Fruit fly (Drosophila melanogaster) whole organism, embryonic: ENCODE data around the gene CG10208.

Source experiments
- CG10366 ChIP-seq: fragments of 200-800 bp; sonication (Bioruptor generic); IDR thresholded peaks from 2 replicates; pipeline ENCODE4 v1.3.6; 2022; ENCODE audit warnings: missing biosample characterization, missing genetic modification characterization
- CG10462 ChIP-seq: fragments of 200-800 bp; sonication (Bioruptor generic); optimal IDR thresholded peaks from 2 replicates; lab custom pipeline; 2016; ENCODE audit warnings: missing biosample characterization, missing genetic modification characterization
- CG12942 ChIP-seq: fragments of 200-800 bp; sonication (Bioruptor generic); optimal IDR thresholded peaks from 3 replicates; lab custom pipeline; 2016; ENCODE audit warnings: missing biosample characterization, missing genetic modification characterization
- CG13775 ChIP-seq: fragments of 200-800 bp; sonication (Bioruptor generic); optimal IDR thresholded peaks from 3 replicates; lab custom pipeline; 2017; ENCODE audit warnings: missing biosample characterization, mild to moderate bottlenecking, missing genetic modification characterization
- CG14441 ChIP-seq: fragments of 200-800 bp; sonication (Bioruptor generic); IDR thresholded peaks from 2 replicates; pipeline ENCODE4 v1.3.6; 2022; ENCODE audit warnings: missing biosample characterization, missing genetic modification characterization
- CG14710 ChIP-seq: fragments of 200-800 bp; sonication (Bioruptor generic); optimal IDR thresholded peaks from 3 replicates; lab custom pipeline; 2019; ENCODE audit warnings: missing biosample characterization, mild to moderate bottlenecking, missing genetic modification characterization, moderate library complexity
- CG15269 ChIP-seq: fragments of 200-800 bp; sonication (Bioruptor generic); optimal IDR thresholded peaks from 2 replicates; lab custom pipeline; 2018; ENCODE audit warnings: missing biosample characterization, mild to moderate bottlenecking, missing genetic modification characterization, moderate library complexity
- CG1602 ChIP-seq: fragments of 200-800 bp; sonication (Bioruptor generic); optimal IDR thresholded peaks from 3 replicates; lab custom pipeline; 2016; ENCODE audit warnings: missing biosample characterization, missing genetic modification characterization
- CG16863 ChIP-seq: fragments of 200-800 bp; sonication (Bioruptor generic); optimal IDR thresholded peaks from 3 replicates; lab custom pipeline; 2016; ENCODE audit warnings: missing biosample characterization, missing genetic modification characterization
- CG17385 ChIP-seq: fragments of 200-800 bp; sonication (Bioruptor generic); optimal IDR thresholded peaks from 3 replicates; lab custom pipeline; 2018; ENCODE audit warnings: missing biosample characterization, mild to moderate bottlenecking, missing genetic modification characterization
- CG17912 ChIP-seq: fragments of 200-800 bp; sonication (Bioruptor generic); optimal IDR thresholded peaks from 2 replicates; lab custom pipeline; 2018; ENCODE audit warnings: missing biosample characterization, mild to moderate bottlenecking, missing genetic modification characterization
- CG2129 ChIP-seq: fragments of 200-800 bp; sonication (Bioruptor generic); IDR thresholded peaks from 2 replicates; pipeline ENCODE4 v1.3.6; 2022; ENCODE audit warnings: missing biosample characterization, missing genetic modification characterization; ENCODE audit not compliant: partially characterized antibody
- CG3065 ChIP-seq: fragments of 200-800 bp; sonication (Bioruptor generic); optimal IDR thresholded peaks from 2 replicates; lab custom pipeline; 2016; ENCODE audit warnings: missing biosample characterization, missing genetic modification characterization
- CG34376 ChIP-seq: fragments of 200-800 bp; sonication (Bioruptor generic); optimal IDR thresholded peaks from 2 replicates; lab custom pipeline; 2018; ENCODE audit warnings: missing biosample characterization, mild to moderate bottlenecking, missing genetic modification characterization
- CG3838 ChIP-seq: fragments of 200-800 bp; sonication (Bioruptor generic); optimal IDR thresholded peaks from 3 replicates; lab custom pipeline; 2016; ENCODE audit warnings: missing biosample characterization, missing genetic modification characterization
- CG42726 ChIP-seq: fragments of 200-800 bp; sonication (Bioruptor generic); IDR thresholded peaks from 2 replicates; pipeline ENCODE4 v1.3.6; 2022; ENCODE audit warnings: missing biosample characterization, missing genetic modification characterization; ENCODE audit not compliant: partially characterized antibody
- CG6175 ChIP-seq: fragments of 200-800 bp; sonication (Bioruptor generic); IDR thresholded peaks from 3 replicates; pipeline ENCODE4 v1.3.6; 2022; ENCODE audit warnings: missing biosample characterization, missing genetic modification characterization
- CG9932 ChIP-seq: fragments of 200-800 bp; sonication (Bioruptor generic); IDR thresholded peaks from 2 replicates; pipeline ENCODE4 v1.3.6; 2022; ENCODE audit warnings: missing biosample characterization, missing genetic modification characterization
- ERR ChIP-seq: fragments of 200-800 bp; sonication (Bioruptor generic); optimal IDR thresholded peaks from 2 replicates; lab custom pipeline; 2016; ENCODE audit warnings: missing biosample characterization, missing genetic modification characterization
- Fer2 ChIP-seq: fragments of 200-800 bp; sonication (Bioruptor generic); optimal IDR thresholded peaks from 2 replicates; lab custom pipeline; 2018; ENCODE audit warnings: missing biosample characterization, mild to moderate bottlenecking, missing genetic modification characterization, moderate library complexity
- Hand ChIP-seq: fragments of 200-800 bp; sonication (Bioruptor generic); optimal IDR thresholded peaks from 2 replicates; lab custom pipeline; 2017; ENCODE audit warnings: mild to moderate bottlenecking, missing biosample characterization, missing genetic modification reagents, missing genetic modification characterization
- MTF-1 ChIP-seq: fragments of 200-800 bp; sonication (Bioruptor generic); optimal IDR thresholded peaks from 2 replicates; lab custom pipeline; 2018; ENCODE audit warnings: missing biosample characterization, mild to moderate bottlenecking, missing genetic modification characterization, borderline replicate concordance
- Mes4 ChIP-seq: fragments of 200-800 bp; sonication (Bioruptor generic); optimal IDR thresholded peaks from 2 replicates; lab custom pipeline; 2016; ENCODE audit warnings: missing biosample characterization, missing genetic modification characterization
- Pdp1 ChIP-seq, 2 experiments: fragments of 200-800 bp; sonication (Bioruptor generic); optimal IDR thresholded peaks; 3 replicates each; lab custom pipeline; 2016; ENCODE audit warnings: missing biosample characterization in 2 of 2, missing genetic modification characterization in 2 of 2, mild to moderate bottlenecking in 1 of 2, moderate library complexity in 1 of 2
- Stat92E ChIP-seq, 3 experiments: fragments of >200 bp in 2 of 3; fragments of 200-800 bp in 1 of 3; sonication (Bioruptor generic) in 1 of 3; optimal IDR thresholded peaks; 2 replicates each; lab custom pipeline; 2017 to 2019; ENCODE audit warnings: missing biosample characterization in 3 of 3, missing genetic modification characterization in 3 of 3, mild to moderate bottlenecking in 1 of 3, moderate library complexity in 1 of 3
- ac ChIP-seq: fragments of 200-800 bp; sonication (Bioruptor generic); optimal IDR thresholded peaks from 3 replicates; lab custom pipeline; 2017; ENCODE audit warnings: missing biosample characterization, mild to moderate bottlenecking, missing genetic modification characterization
- ara ChIP-seq: fragments of 200-800 bp; sonication (Bioruptor generic); IDR thresholded peaks from 2 replicates; pipeline ENCODE4 v1.3.6; 2022; ENCODE audit warnings: missing biosample characterization, missing genetic modification characterization
- bab2 ChIP-seq: fragments of 200-800 bp; sonication (Bioruptor generic); optimal IDR thresholded peaks from 2 replicates; lab custom pipeline; 2016; ENCODE audit warnings: missing biosample characterization, missing genetic modification characterization
- dan ChIP-seq: fragments of 200-800 bp; sonication (Bioruptor generic); IDR thresholded peaks from 2 replicates; pipeline ENCODE4 v1.3.6; 2022; ENCODE audit warnings: missing biosample characterization, missing genetic modification characterization
- danr ChIP-seq: fragments of 200-800 bp; sonication (Bioruptor generic); IDR thresholded peaks from 2 replicates; pipeline ENCODE4 v1.3.6; 2022; ENCODE audit warnings: missing biosample characterization, missing genetic modification characterization
- dm ChIP-seq: fragments of 200-800 bp; sonication (Bioruptor generic); optimal IDR thresholded peaks from 3 replicates; lab custom pipeline; 2016; ENCODE audit warnings: missing biosample characterization, missing genetic modification characterization
- en ChIP-seq: fragments of 200-800 bp; sonication (Bioruptor generic); optimal IDR thresholded peaks from 2 replicates; lab custom pipeline; 2016; ENCODE audit warnings: missing biosample characterization, missing genetic modification characterization
- ewg ChIP-seq: fragments of 200-800 bp; sonication (Bioruptor generic); optimal IDR thresholded peaks from 3 replicates; lab custom pipeline; 2017; ENCODE audit warnings: mild to moderate bottlenecking, missing biosample characterization, missing genetic modification reagents, missing genetic modification characterization
- gem ChIP-seq: fragments of 200-800 bp; sonication (Bioruptor generic); optimal IDR thresholded peaks from 2 replicates; lab custom pipeline; 2019; ENCODE audit warnings: missing biosample characterization, mild to moderate bottlenecking, missing genetic modification characterization, moderate library complexity
- jigr1 ChIP-seq: fragments of 200-800 bp; sonication (Bioruptor generic); IDR thresholded peaks from 3 replicates; pipeline ENCODE4 v1.3.6; 2022; ENCODE audit warnings: missing biosample characterization, missing genetic modification characterization
- jumu ChIP-seq: fragments of 200-800 bp; sonication (Bioruptor generic); optimal IDR thresholded peaks from 3 replicates; lab custom pipeline; 2016; ENCODE audit warnings: missing biosample characterization, missing genetic modification characterization
- lola ChIP-seq, 3 experiments: fragments of >200 bp in 2 of 3; fragments of 200-800 bp in 1 of 3; sonication (Bioruptor generic) in 1 of 3; optimal IDR thresholded peaks; 2 replicates each; lab custom pipeline; 2017 to 2019; ENCODE audit warnings: missing biosample characterization in 3 of 3, missing genetic modification characterization in 3 of 3, mild to moderate bottlenecking in 1 of 3, moderate library complexity in 1 of 3
- lov ChIP-seq, 2 experiments: fragments of 200-800 bp in 1 of 2; fragments of >200 bp in 1 of 2; sonication (Bioruptor generic) in 1 of 2; IDR thresholded peaks in 1 of 2; optimal IDR thresholded peaks in 1 of 2; 2 replicates in 1 of 2; 3 replicates in 1 of 2; pipeline versions ENCODE4 v1.3.6 to Lab custom; 2017 to 2022; ENCODE audit warnings: missing biosample characterization in 1 of 2, missing genetic modification characterization in 1 of 2
- mld ChIP-seq: fragments of 200-800 bp; sonication (Bioruptor generic); IDR thresholded peaks from 3 replicates; pipeline ENCODE4 v1.3.6; 2022; ENCODE audit warnings: missing biosample characterization, missing genetic modification characterization; ENCODE audit not compliant: partially characterized antibody
- sc ChIP-seq, 3 experiments: fragments of >200 bp in 2 of 3; fragments of 200-800 bp in 1 of 3; sonication (Bioruptor generic) in 1 of 3; optimal IDR thresholded peaks; 2 replicates in 2 of 3; 3 replicates in 1 of 3; lab custom pipeline; 2017; ENCODE audit warnings: mild to moderate bottlenecking in 1 of 3, missing biosample characterization in 1 of 3, missing genetic modification characterization in 1 of 3, missing genetic modification reagents in 1 of 3
- scrt ChIP-seq: fragments of 200-800 bp; sonication (Bioruptor generic); optimal IDR thresholded peaks from 2 replicates; lab custom pipeline; 2018; ENCODE audit warnings: missing biosample characterization, mild to moderate bottlenecking, missing genetic modification characterization, moderate library complexity
- sima ChIP-seq: fragments of 200-800 bp; sonication (Bioruptor generic); optimal IDR thresholded peaks from 2 replicates; lab custom pipeline; 2016; ENCODE audit warnings: missing biosample characterization, missing genetic modification characterization
- sisA ChIP-seq: fragments of 200-800 bp; sonication (Bioruptor generic); IDR thresholded peaks from 2 replicates; pipeline ENCODE4 v1.3.6; 2022; ENCODE audit warnings: missing biosample characterization, missing genetic modification characterization
- slou ChIP-seq: fragments of 200-800 bp; sonication (Bioruptor generic); optimal IDR thresholded peaks from 3 replicates; lab custom pipeline; 2016; ENCODE audit warnings: missing biosample characterization, missing genetic modification characterization
- sqz ChIP-seq: fragments of 200-800 bp; sonication (Bioruptor generic); optimal IDR thresholded peaks from 3 replicates; lab custom pipeline; 2018; ENCODE audit warnings: missing biosample characterization, mild to moderate bottlenecking, missing genetic modification characterization
- tgo ChIP-seq: fragments of 200-800 bp; sonication (Bioruptor generic); IDR thresholded peaks from 3 replicates; pipeline ENCODE4 v1.3.6; 2022; ENCODE audit warnings: missing biosample characterization, missing genetic modification characterization
- tio ChIP-seq: fragments of 200-800 bp; sonication (Bioruptor generic); optimal IDR thresholded peaks from 2 replicates; lab custom pipeline; 2017; ENCODE audit warnings: missing biosample characterization, missing genetic modification characterization, inconsistent platforms
- tna ChIP-seq: fragments of 200-800 bp; sonication (Bioruptor generic); IDR thresholded peaks from 2 replicates; pipeline ENCODE4 v1.3.6; 2022; ENCODE audit warnings: missing biosample characterization, missing genetic modification characterization; ENCODE audit not compliant: partially characterized antibody

Gene CG10208

dm6 chr3R:23781466-23781935 lies 7.6 kb upstream of the CG10208 start, which contains the start of the genes Nup98-96 and mbc (continued):
- peak; percentile 44 for TF ChIP-seq CG34376
- no peak for TF ChIP-seq CG17912 (GFP tag; lab: Kevin White, UChicago)
- peak; percentile 31 for TF ChIP-seq sqz (GFP tag; lab: Kevin White, UChicago)
- no peak for TF ChIP-seq ac
- peak; percentile 80 for TF ChIP-seq CG10462 (GFP tag; lab: Kevin White, UChicago)
- peak; percentile 81 for TF ChIP-seq CG15269 (tag; lab: Kevin White, UChicago)
- peak; percentile 90 for TF ChIP-seq Mes4 (GFP tag; lab: Kevin White, UChicago)
- peak; percentile 53 for TF ChIP-seq CG17385 (GFP tag; lab: Kevin White, UChicago)
- peak; percentile 62; the same call in 1 of the 3 replicates for TF ChIP-seq jigr1 (GFP tag; lab: Robert Waterston, UW)
- peak; percentile 90 to 94 for TF ChIP-seq Pdp1 (GFP tag; optimal IDR thresholded peaks at IDR 0.05; lab: Kevin White, UChicago)
- peak; percentile 43; the same call in 1 of the 3 replicates for TF ChIP-seq CG6175 (GFP tag; lab: Robert Waterston, UW)
- peak in 2 of 3 experiments; percentile 84 to 96 for TF ChIP-seq lola (GFP tag; optimal IDR thresholded peaks at IDR 0.05; lab: Kevin White, UChicago)
- peak in 1 of 3 experiments; percentile 70 for TF ChIP-seq Stat92E (GFP tag; optimal IDR thresholded peaks at IDR 0.05; lab: Kevin White, UChicago)
- TF ChIP-seq lov (optimal IDR thresholded peaks at IDR 0.05; lab: Kevin White, UChicago) = no peak
- TF ChIP-seq lov (GFP tag; IDR thresholded peaks at IDR 0.05; lab: Robert Waterston, UW) = 0 out of 3 replicates have a peak, but pooled peaks have one; percentile 66
- TF ChIP-seq sc (optimal IDR thresholded peaks at IDR 0.05; lab: Kevin White, UChicago) = no peak
- peak; percentile 63 for TF ChIP-seq sc (GFP tag; optimal IDR thresholded peaks at IDR 0.05; lab: Kevin White, UChicago)
- peak; percentile 54 for TF ChIP-seq dan (GFP tag; lab: Robert Waterston, UW)
- TF ChIP-seq MTF-1 (GFP tag; lab: Kevin White, UChicago) = peak; percentile 72
- peak; percentile 83 for TF ChIP-seq tgo (GFP tag; lab: Robert Waterston, UW)
- TF ChIP-seq Hand (GFP tag; lab: Kevin White, UChicago) = peak; percentile 19
- TF ChIP-seq CG13775 = peak; percentile 92
- TF ChIP-seq CG14441 (GFP tag; lab: Robert Waterston, UW) = peak; percentile 92
- TF ChIP-seq jumu = peak; percentile 94
- TF ChIP-seq mld = no peak
- TF ChIP-seq CG42726 (GFP tag; lab: Robert Waterston, UW) = peak; percentile 60; the same call in 1 of the 2 replicates
- peak; percentile 94 for TF ChIP-seq CG14710 (tag; lab: Kevin White, UChicago)
- peak; percentile 69 for TF ChIP-seq CG3838
- peak; percentile 62 for TF ChIP-seq Fer2 (tag; lab: Kevin White, UChicago)
- TF ChIP-seq slou (GFP tag; lab: Kevin White, UChicago) = peak; percentile 45
- TF ChIP-seq sisA = peak; percentile 90
- peak; percentile 95 for TF ChIP-seq dm
- peak; percentile 91 for TF ChIP-seq CG9932 (GFP tag; lab: Robert Waterston, UW)
- peak; percentile 73; the same call in 1 of the 2 replicates for TF ChIP-seq danr (GFP tag; lab: Robert Waterston, UW)
- TF ChIP-seq CG2129 = no peak
- TF ChIP-seq ERR (GFP tag; lab: Kevin White, UChicago) = peak; percentile 65
- TF ChIP-seq gem (tag; lab: Kevin White, UChicago) = peak; percentile 92
- peak; percentile 65 for TF ChIP-seq sima (GFP tag; lab: Kevin White, UChicago)
- peak; percentile 78 for TF ChIP-seq ara (GFP tag; lab: Robert Waterston, UW)
- TF ChIP-seq ewg (GFP tag; lab: Kevin White, UChicago) = peak; percentile 86
- peak; percentile 90 for TF ChIP-seq bab2 (GFP tag; lab: Kevin White, UChicago)
- peak; percentile 85 for TF ChIP-seq CG10366
- TF ChIP-seq CG12942 (GFP tag; lab: Kevin White, UChicago) = peak; percentile 89
- TF ChIP-seq CG3065 (GFP tag; lab: Kevin White, UChicago) = peak; percentile 77
- TF ChIP-seq CG1602 (GFP tag; lab: Kevin White, UChicago) = peak; percentile 91
- no peak for TF ChIP-seq tna (GFP tag; lab: Robert Waterston, UW)
- peak; percentile 73 for TF ChIP-seq en
- TF ChIP-seq CG16863 (GFP tag; lab: Kevin White, UChicago) = peak; percentile 89
- peak; percentile 64 for TF ChIP-seq scrt
- TF ChIP-seq tio (GFP tag; lab: Kevin White, UChicago) = no peak
